Worm (Caenorhabditis elegans) whole organism, L1 larva: ENCODE data around the gene slcr-46.2.
"Not testable (repeated sequence)": the region's sequence is repeated elsewhere in the genome, so short reads cannot be mapped to it uniquely, and the experiment has no call there.

Source experiments
- aly-2 ChIP-seq: fragments of 150-350 bp; optimal IDR thresholded peaks from 2 replicates; lab custom pipeline; 2014; ENCODE audit warnings: missing biosample characterization, missing genetic modification characterization
- ceh-8 ChIP-seq: fragments of 200-800 bp; sonication (Bioruptor generic); optimal IDR thresholded peaks from 2 replicates; lab custom pipeline; 2018; ENCODE audit warnings: mild to moderate bottlenecking, missing genetic modification characterization, moderate library complexity, missing compliant biosample characterization
- ceh-82 ChIP-seq, 3 experiments: fragments of 150-350 bp in 1 of 3; sonication (generic microtip) in 2 of 3; optimal IDR thresholded peaks; 2 replicates each; lab custom pipeline; 2014 to 2017; ENCODE audit warnings: missing biosample characterization in 3 of 3, missing genetic modification characterization in 3 of 3
- dpl-1 ChIP-seq, 3 experiments: fragments of 150-350 bp in 2 of 3; sonication (generic microtip) in 1 of 3; optimal IDR thresholded peaks; 2 replicates each; lab custom pipeline; 2014 to 2017; ENCODE audit warnings: missing biosample characterization in 3 of 3, missing genetic modification characterization in 3 of 3, missing genetic modification reagents in 3 of 3
- fos-1 ChIP-seq: fragments of 150-350 bp; optimal IDR thresholded peaks from 2 replicates; lab custom pipeline; 2014; ENCODE audit warnings: missing biosample characterization, missing genetic modification characterization
- jun-1 ChIP-seq: fragments of 150-350 bp; optimal IDR thresholded peaks from 2 replicates; lab custom pipeline; 2014; ENCODE audit warnings: missing biosample characterization, missing genetic modification reagents, missing genetic modification characterization
- mab-9 ChIP-seq: fragments of 200-800 bp; sonication (Bioruptor generic); IDR thresholded peaks from 2 replicates; pipeline ENCODE4 v1.3.6; 2022; ENCODE audit warnings: missing genetic modification reagents, missing genetic modification characterization, missing compliant biosample characterization
- mef-2 ChIP-seq: fragments of 150-350 bp; optimal IDR thresholded peaks from 2 replicates; lab custom pipeline; 2014; ENCODE audit warnings: missing biosample characterization, missing genetic modification characterization
- nhr-28 ChIP-seq: fragments of 150-350 bp; optimal IDR thresholded peaks from 2 replicates; lab custom pipeline; 2014; ENCODE audit warnings: missing biosample characterization, missing genetic modification characterization
- nhr-76 ChIP-seq: sonication (generic microtip); optimal IDR thresholded peaks from 2 replicates; lab custom pipeline; 2017; ENCODE audit warnings: missing biosample characterization, missing genetic modification characterization
- pag-3 ChIP-seq: sonication (generic microtip); optimal IDR thresholded peaks from 2 replicates; lab custom pipeline; 2017; ENCODE audit warnings: missing genetic modification characterization, mild to moderate bottlenecking, missing compliant biosample characterization, antibody characterized with exemption, borderline replicate concordance; ENCODE audit not compliant: insufficient read depth
- sox-4 ChIP-seq: sonication (generic microtip); optimal IDR thresholded peaks from 2 replicates; lab custom pipeline; 2016; ENCODE audit warnings: missing genetic modification characterization, missing compliant biosample characterization
- tbx-2 ChIP-seq: sonication (generic microtip); optimal IDR thresholded peaks from 2 replicates; lab custom pipeline; 2016; ENCODE audit warnings: missing genetic modification characterization, missing compliant biosample characterization
- unc-86 ChIP-seq: sonication (generic microtip); optimal IDR thresholded peaks from 2 replicates; lab custom pipeline; 2016; ENCODE audit warnings: missing genetic modification characterization, missing compliant biosample characterization

- not testable (repeated sequence) for TF ChIP-seq tbx-2; jun-1 (tag; lab: Kevin White, UChicago); nhr-76 (tag; lab: Kevin White, UChicago); sox-4 (tag; lab: Kevin White, UChicago); mab-9 (GFP tag; lab: Robert Waterston, UW); nhr-28 (tag; lab: Kevin White, UChicago); aly-2 (tag; lab: Kevin White, UChicago); mef-2 (tag; lab: Kevin White, UChicago); dpl-1 (GFP tag; optimal IDR thresholded peaks at IDR 0.05; lab: Kevin White, UChicago); ceh-82 (tag; optimal IDR thresholded peaks at IDR 0.05; lab: Kevin White, UChicago); pag-3 (tag; lab: Kevin White, UChicago); ceh-8; unc-86 (tag; lab: Kevin White, UChicago); fos-1 (tag; lab: Kevin White, UChicago)
These were observed 29.4 kb upstream of the slcr-46.2 start for ce11 chrV:19419301-19419700.
